Worm (Caenorhabditis elegans) whole organism, L1 larva: ENCODE measurements around the gene R11G10.3.

Source experiments
- C16A3.4 ChIP-seq: fragments of 150-350 bp; optimal IDR thresholded peaks from 2 replicates; lab custom pipeline; 2014; ENCODE audit warnings: missing biosample characterization, missing genetic modification characterization
- Y116A8C.19 ChIP-seq: sonication (generic microtip); optimal IDR thresholded peaks from 2 replicates; lab custom pipeline; 2016; ENCODE audit warnings: missing compliant biosample characterization, missing genetic modification characterization, borderline replicate concordance
- aha-1 ChIP-seq: fragments of 150-350 bp; optimal IDR thresholded peaks from 2 replicates; lab custom pipeline; 2014; ENCODE audit warnings: missing biosample characterization, missing genetic modification characterization
- aly-2 ChIP-seq: fragments of 150-350 bp; optimal IDR thresholded peaks from 2 replicates; lab custom pipeline; 2014; ENCODE audit warnings: missing biosample characterization, missing genetic modification characterization
- ceh-8 ChIP-seq: fragments of 200-800 bp; sonication (Bioruptor generic); optimal IDR thresholded peaks from 2 replicates; lab custom pipeline; 2018; ENCODE audit warnings: mild to moderate bottlenecking, missing genetic modification characterization, moderate library complexity, missing compliant biosample characterization
- ceh-88 ChIP-seq: fragments of 200-800 bp; sonication (Bioruptor generic); IDR thresholded peaks from 2 replicates; pipeline ENCODE4 v1.3.6; 2022; ENCODE audit warnings: missing genetic modification characterization, missing compliant biosample characterization
- ceh-90 ChIP-seq: sonication (generic microtip); optimal IDR thresholded peaks from 2 replicates; lab custom pipeline; 2016; ENCODE audit warnings: missing genetic modification characterization, missing compliant biosample characterization
- dpl-1 ChIP-seq, 3 experiments: fragments of 150-350 bp in 2 of 3; sonication (generic microtip) in 1 of 3; optimal IDR thresholded peaks; 2 replicates each; lab custom pipeline; 2014 to 2017; ENCODE audit warnings: missing biosample characterization in 3 of 3, missing genetic modification characterization in 3 of 3, missing genetic modification reagents in 3 of 3
- efl-1 ChIP-seq, 4 experiments: fragments of 150-350 bp; optimal IDR thresholded peaks in 3 of 4; peaks in 1 of 4; 1 replicate in 1 of 4; 2 replicates in 3 of 4; lab custom pipeline; 2014; ENCODE audit warnings: missing biosample characterization in 2 of 4, missing genetic modification characterization in 2 of 4, missing genetic modification reagents in 2 of 4
- egl-13 ChIP-seq: sonication (generic microtip); optimal IDR thresholded peaks from 2 replicates; lab custom pipeline; 2016; ENCODE audit warnings: missing genotype, missing genetic modification reagents, missing genetic modification characterization, missing compliant biosample characterization
- egl-27 ChIP-seq, 2 experiments: fragments of 150-350 bp in 1 of 2; sonication (generic microtip); optimal IDR thresholded peaks; 3 replicates each; lab custom pipeline; 2017 to 2018; ENCODE audit warnings: missing biosample characterization in 2 of 2, missing genetic modification characterization in 2 of 2, missing genetic modification reagents in 2 of 2
- elt-2 ChIP-seq: sonication (generic microtip); optimal IDR thresholded peaks from 2 replicates; lab custom pipeline; 2016; ENCODE audit warnings: missing genetic modification characterization, mild to moderate bottlenecking, inconsistent platforms, missing compliant biosample characterization, missing genetic modification reagents
- elt-3 ChIP-seq, 6 experiments: fragments of 150-350 bp in 1 of 6; sonication (generic microtip); optimal IDR thresholded peaks; 2 replicates each; lab custom pipeline; 2017 to 2018; ENCODE audit warnings: missing biosample characterization in 6 of 6, missing genetic modification characterization in 6 of 6, inconsistent platforms in 1 of 6
- fkh-10 ChIP-seq: sonication (generic microtip); optimal IDR thresholded peaks from 2 replicates; lab custom pipeline; 2017; ENCODE audit warnings: missing biosample characterization, missing genetic modification reagents, missing genetic modification characterization
- fkh-4 ChIP-seq: sonication (generic microtip); optimal IDR thresholded peaks from 2 replicates; lab custom pipeline; 2016; ENCODE audit warnings: missing compliant biosample characterization, missing genetic modification characterization, borderline replicate concordance
- fkh-8 ChIP-seq: sonication (generic microtip); optimal IDR thresholded peaks from 2 replicates; lab custom pipeline; 2016; ENCODE audit warnings: mild to moderate bottlenecking, missing genetic modification characterization, missing compliant biosample characterization
- irx-1 ChIP-seq: sonication (generic microtip); optimal IDR thresholded peaks from 2 replicates; lab custom pipeline; 2016; ENCODE audit warnings: missing genetic modification characterization, missing compliant biosample characterization
- jun-1 ChIP-seq: fragments of 150-350 bp; optimal IDR thresholded peaks from 2 replicates; lab custom pipeline; 2014; ENCODE audit warnings: missing biosample characterization, missing genetic modification reagents, missing genetic modification characterization
- lin-35 ChIP-seq, 2 experiments: fragments of 150-350 bp; optimal IDR thresholded peaks; 2 replicates each; lab custom pipeline; 2014; ENCODE audit warnings: missing biosample characterization in 2 of 2, missing genetic modification characterization in 2 of 2, missing genetic modification reagents in 2 of 2
- lir-3 ChIP-seq: sonication (generic microtip); optimal IDR thresholded peaks from 2 replicates; lab custom pipeline; 2016; ENCODE audit warnings: mild to moderate bottlenecking, missing genetic modification characterization, moderate library complexity, missing compliant biosample characterization; ENCODE audit not compliant: poor library complexity
- mab-9 ChIP-seq: fragments of 200-800 bp; sonication (Bioruptor generic); IDR thresholded peaks from 2 replicates; pipeline ENCODE4 v1.3.6; 2022; ENCODE audit warnings: missing genetic modification reagents, missing genetic modification characterization, missing compliant biosample characterization
- mdl-1 ChIP-seq, 2 experiments: fragments of 150-350 bp; optimal IDR thresholded peaks; 2 replicates each; lab custom pipeline; 2014 to 2017; ENCODE audit warnings: missing biosample characterization in 2 of 2, missing genetic modification characterization in 2 of 2, inconsistent platforms in 1 of 2
- nhr-19 ChIP-seq: fragments of 200-800 bp; sonication (Bioruptor generic); conservative IDR thresholded peaks from 2 replicates; pipeline ENCODE4 v1.3.6; 2022; ENCODE audit warnings: missing genetic modification characterization, missing compliant biosample characterization
- nhr-20 ChIP-seq: sonication (generic microtip); optimal IDR thresholded peaks from 2 replicates; lab custom pipeline; 2016; ENCODE audit warnings: mild to moderate bottlenecking, missing genetic modification characterization, missing compliant biosample characterization
- nhr-237 ChIP-seq: fragments of 150-350 bp; optimal IDR thresholded peaks from 2 replicates; lab custom pipeline; 2014; ENCODE audit warnings: missing biosample characterization, missing genetic modification characterization
- nhr-71 ChIP-seq: sonication (generic microtip); optimal IDR thresholded peaks from 2 replicates; lab custom pipeline; 2016; ENCODE audit warnings: mild to moderate bottlenecking, missing genetic modification characterization, moderate library complexity, missing compliant biosample characterization
- nhr-76 ChIP-seq: sonication (generic microtip); optimal IDR thresholded peaks from 2 replicates; lab custom pipeline; 2017; ENCODE audit warnings: missing biosample characterization, missing genetic modification characterization
- nhr-77 ChIP-seq: fragments of 150-350 bp; optimal IDR thresholded peaks from 2 replicates; lab custom pipeline; 2014; ENCODE audit warnings: missing biosample characterization, missing genetic modification characterization
- nhr-84 ChIP-seq: sonication (generic microtip); optimal IDR thresholded peaks from 2 replicates; lab custom pipeline; 2017; ENCODE audit warnings: missing biosample characterization, missing genetic modification characterization
- nhr-85 ChIP-seq: sonication (generic microtip); peaks from one replicate; lab custom pipeline; 2016; ENCODE audit warnings: missing genetic modification characterization, inconsistent platforms, missing compliant biosample characterization
- pqm-1 ChIP-seq: sonication (generic microtip); optimal IDR thresholded peaks from 3 replicates; lab custom pipeline; 2017; ENCODE audit warnings: missing biosample characterization, missing genetic modification characterization
- snu-23 ChIP-seq: sonication (generic microtip); optimal IDR thresholded peaks from 2 replicates; lab custom pipeline; 2016; ENCODE audit warnings: missing genetic modification characterization, missing compliant biosample characterization
- sox-4 ChIP-seq: sonication (generic microtip); optimal IDR thresholded peaks from 2 replicates; lab custom pipeline; 2016; ENCODE audit warnings: missing genetic modification characterization, missing compliant biosample characterization
- sup-37 ChIP-seq: fragments of 200-800 bp; sonication (Bioruptor generic); optimal IDR thresholded peaks from 2 replicates; lab custom pipeline; 2018; ENCODE audit warnings: mild to moderate bottlenecking, missing genetic modification characterization, missing compliant biosample characterization
- tbx-2 ChIP-seq: sonication (generic microtip); optimal IDR thresholded peaks from 2 replicates; lab custom pipeline; 2016; ENCODE audit warnings: missing genetic modification characterization, missing compliant biosample characterization
- unc-30 ChIP-seq: sonication (generic microtip); optimal IDR thresholded peaks from 2 replicates; lab custom pipeline; 2017; ENCODE audit warnings: missing biosample characterization, missing genetic modification characterization
- unc-86 ChIP-seq: sonication (generic microtip); optimal IDR thresholded peaks from 2 replicates; lab custom pipeline; 2016; ENCODE audit warnings: missing genetic modification characterization, missing compliant biosample characterization
- unc-98 ChIP-seq: fragments of 200-800 bp; sonication (Bioruptor generic); IDR thresholded peaks from 2 replicates; pipeline ENCODE4 v1.3.6; 2022; ENCODE audit warnings: missing genetic modification characterization, missing compliant biosample characterization
- xbp-1 ChIP-seq: sonication (generic microtip); optimal IDR thresholded peaks from 2 replicates; lab custom pipeline; 2016; ENCODE audit warnings: missing genetic modification characterization, missing compliant biosample characterization
- zag-1 ChIP-seq: fragments of 150-350 bp; optimal IDR thresholded peaks from 2 replicates; lab custom pipeline; 2014; ENCODE audit warnings: missing biosample characterization, missing genetic modification characterization

The R11G10.3 gene

ce11 chrV:13523194-13523593 is at the start of gene R11G10.3:
R11G10.3 (plus strand) TSS chrV:13523494.
- TF ChIP-seq unc-98 (GFP tag; lab: Robert Waterston, UW): no peak
- no peak for TF ChIP-seq fkh-4
- no peak for TF ChIP-seq nhr-77
- no peak for TF ChIP-seq aha-1 (tag; lab: Kevin White, UChicago)
- no peak for TF ChIP-seq mab-9
- TF ChIP-seq sox-4 (tag; lab: Kevin White, UChicago): no peak
- no peak for TF ChIP-seq nhr-76
- no peak for TF ChIP-seq nhr-19 (GFP tag; lab: Robert Waterston, UW)
- TF ChIP-seq unc-30 (tag; lab: Kevin White, UChicago): no peak
- no peak for TF ChIP-seq Y116A8C.19 (tag; lab: Kevin White, UChicago)
- no peak for TF ChIP-seq snu-23 (GFP tag; lab: Kevin White, UChicago)
- TF ChIP-seq nhr-237 (tag; lab: Kevin White, UChicago): no peak
- no peak for TF ChIP-seq zag-1
- no peak for TF ChIP-seq ceh-90 (tag; lab: Kevin White, UChicago)
- TF ChIP-seq pqm-1 (tag; lab: Kevin White, UChicago): no peak
- no peak for TF ChIP-seq unc-86 (tag; lab: Kevin White, UChicago)
- no peak for TF ChIP-seq mdl-1 (tag; optimal IDR thresholded peaks at IDR 0.05; lab: Kevin White, UChicago)
- no peak for TF ChIP-seq nhr-84 (tag; lab: Kevin White, UChicago)
- no peak for TF ChIP-seq jun-1 (tag; lab: Kevin White, UChicago)
- no peak for TF ChIP-seq tbx-2 (tag; lab: Kevin White, UChicago)

- no peak for TF ChIP-seq efl-1 (optimal IDR thresholded peaks at IDR 0.05; lab: Kevin White, UChicago)
- peak in 1 of 2 experiments; percentile 66 for TF ChIP-seq efl-1 (GFP tag; optimal IDR thresholded peaks at IDR 0.05 in 1 of 2; lab: Kevin White, UChicago)
- TF ChIP-seq elt-3 (tag; optimal IDR thresholded peaks at IDR 0.05; lab: Kevin White, UChicago): no peak
- no peak for TF ChIP-seq ceh-88 (GFP tag; lab: Robert Waterston, UW)
Measured at ce11 chrV:13476350-13476749, 46.9 kb upstream of the R11G10.3 start, which contains the start of gene T10G3.8. T10G3.8 (minus strand) TSS chrV:13476450.

ce11 chrV:13479766-13480165 is 43.5 kb upstream of the R11G10.3 start, which contains the start of gene T10G3.2:
T10G3.2 (minus strand) TSS chrV:13479866.
- TF ChIP-seq egl-13 (tag; lab: Kevin White, UChicago) (no peak), nhr-20 (tag; lab: Kevin White, UChicago) (no peak), egl-27 (tag; optimal IDR thresholded peaks at IDR 0.05; lab: Kevin White, UChicago) (no peak), irx-1 (no peak), lin-35 (GFP tag; optimal IDR thresholded peaks at IDR 0.05; lab: Kevin White, UChicago) (no peak), ceh-8 (GFP tag; lab: Kevin White, UChicago) (no peak), lir-3 (tag; lab: Kevin White, UChicago) (no peak), fkh-8 (tag; lab: Kevin White, UChicago) (no peak), nhr-84 (tag; lab: Kevin White, UChicago) (no peak), unc-86 (tag; lab: Kevin White, UChicago) (no peak), snu-23 (GFP tag; lab: Kevin White, UChicago) (no peak), nhr-237 (tag; lab: Kevin White, UChicago) (no peak), fkh-10 (GFP tag; lab: Kevin White, UChicago) (no peak), xbp-1 (tag; lab: Kevin White, UChicago) (no peak), dpl-1 (GFP tag; optimal IDR thresholded peaks at IDR 0.05; lab: Kevin White, UChicago) (no peak), aly-2 (tag; lab: Kevin White, UChicago) (no peak)
- TF ChIP-seq, all 84 proteins: peak for 0

ce11 chrV:13484339-13484738 is 39.0 kb upstream of the R11G10.3 start, which contains the start of gene T10G3.4:
T10G3.4 (minus strand) TSS chrV:13484439.
- TF ChIP-seq elt-2 (tag; lab: Kevin White, UChicago) (no peak), nhr-85 (tag; lab: Kevin White, UChicago) (no peak), nhr-71 (tag; lab: Kevin White, UChicago) (peak; percentile 8), nhr-19 (GFP tag; lab: Robert Waterston, UW) (no peak), lir-3 (tag; lab: Kevin White, UChicago) (no peak), dpl-1 (GFP tag; optimal IDR thresholded peaks at IDR 0.05; lab: Kevin White, UChicago) (no peak), unc-98 (GFP tag; lab: Robert Waterston, UW) (no peak), ceh-88 (GFP tag; lab: Robert Waterston, UW) (no peak), C16A3.4 (tag; lab: Kevin White, UChicago) (no peak), fkh-8 (tag; lab: Kevin White, UChicago) (peak; percentile 7), sup-37 (GFP tag; lab: Kevin White, UChicago) (no peak)
- TF ChIP-seq, all 84 proteins: peak for 2
